Worm (Caenorhabditis elegans) whole organism, early embryonic: ENCODE results near the gene R02F11.9.

Source experiments
- B0310.2 ChIP-seq: sonication (generic microtip); optimal IDR thresholded peaks from 2 replicates; lab custom pipeline; 2016; ENCODE audit warnings: mild to moderate bottlenecking, missing genetic modification characterization, missing compliant biosample characterization
- F13C5.2 ChIP-seq: sonication (generic microtip); optimal IDR thresholded peaks from 2 replicates; lab custom pipeline; 2017; ENCODE audit warnings: mild to moderate bottlenecking, missing genetic modification characterization, inconsistent platforms, missing compliant biosample characterization
- aly-1 ChIP-seq: sonication (generic microtip); optimal IDR thresholded peaks from 2 replicates; lab custom pipeline; 2016; ENCODE audit warnings: missing genetic modification characterization, missing compliant biosample characterization
- ama-1 ChIP-seq: fragments of 150-350 bp; optimal IDR thresholded peaks from 2 replicates; lab custom pipeline; 2014
- ceh-13 ChIP-seq: fragments of 200-800 bp; sonication (Bioruptor generic); optimal IDR thresholded peaks from 2 replicates; lab custom pipeline; 2018; ENCODE audit warnings: mild to moderate bottlenecking, missing genetic modification characterization, missing compliant biosample characterization
- ceh-36 ChIP-seq: sonication (generic microtip); optimal IDR thresholded peaks from 2 replicates; lab custom pipeline; 2016; ENCODE audit warnings: missing genetic modification characterization, inconsistent platforms, missing compliant biosample characterization
- ets-7 ChIP-seq: sonication (generic microtip); optimal IDR thresholded peaks from 2 replicates; lab custom pipeline; 2016; ENCODE audit warnings: missing genotype, missing genetic modification characterization, missing compliant biosample characterization
- flt-1 ChIP-seq: fragments of 200-800 bp; sonication (Bioruptor generic); IDR thresholded peaks from 2 replicates; pipeline ENCODE4 v1.3.6; 2022; ENCODE audit warnings: missing genetic modification characterization, missing compliant biosample characterization
- hmbx-1 ChIP-seq: sonication (generic microtip); optimal IDR thresholded peaks from 2 replicates; lab custom pipeline; 2016; ENCODE audit warnings: mild to moderate bottlenecking, missing genetic modification characterization, missing compliant biosample characterization
- hmg-4 ChIP-seq: fragments of 200-800 bp; sonication (Bioruptor generic); optimal IDR thresholded peaks from 2 replicates; lab custom pipeline; 2018; ENCODE audit warnings: mild to moderate bottlenecking, missing genetic modification characterization, missing compliant biosample characterization
- hnd-1 ChIP-seq: sonication (generic microtip); optimal IDR thresholded peaks from 2 replicates; lab custom pipeline; 2016; ENCODE audit warnings: missing genetic modification characterization, missing compliant biosample characterization
- pes-1 ChIP-seq: fragments of 200-800 bp; sonication (Bioruptor generic); IDR thresholded peaks from 2 replicates; pipeline ENCODE4 v1.3.6; 2022; ENCODE audit warnings: missing genetic modification reagents, missing genetic modification characterization, missing compliant biosample characterization
- scrt-1 ChIP-seq: fragments of 200-800 bp; sonication (Bioruptor generic); IDR thresholded peaks from 2 replicates; pipeline ENCODE4 v1.3.6; 2022; ENCODE audit warnings: missing genetic modification characterization, missing compliant biosample characterization
- sea-1 ChIP-seq: fragments of 200-800 bp; sonication (Bioruptor generic); conservative IDR thresholded peaks from 2 replicates; pipeline ENCODE4 v1.3.6; 2022; ENCODE audit warnings: missing genetic modification characterization, missing compliant biosample characterization
- tbx-11 ChIP-seq: fragments of 200-800 bp; sonication (Bioruptor generic); IDR thresholded peaks from 2 replicates; pipeline ENCODE4 v1.3.6; 2022; ENCODE audit warnings: missing genetic modification characterization, missing compliant biosample characterization
- tbx-37 ChIP-seq: fragments of 200-800 bp; sonication (Bioruptor generic); conservative IDR thresholded peaks from 2 replicates; pipeline ENCODE4 v1.3.6; 2022; ENCODE audit warnings: missing genetic modification reagents, missing genetic modification characterization, missing compliant biosample characterization
- tra-4 ChIP-seq: sonication (generic microtip); optimal IDR thresholded peaks from 2 replicates; lab custom pipeline; 2017; ENCODE audit warnings: missing genetic modification characterization, missing compliant biosample characterization

R02F11.9 gene

DNA sequence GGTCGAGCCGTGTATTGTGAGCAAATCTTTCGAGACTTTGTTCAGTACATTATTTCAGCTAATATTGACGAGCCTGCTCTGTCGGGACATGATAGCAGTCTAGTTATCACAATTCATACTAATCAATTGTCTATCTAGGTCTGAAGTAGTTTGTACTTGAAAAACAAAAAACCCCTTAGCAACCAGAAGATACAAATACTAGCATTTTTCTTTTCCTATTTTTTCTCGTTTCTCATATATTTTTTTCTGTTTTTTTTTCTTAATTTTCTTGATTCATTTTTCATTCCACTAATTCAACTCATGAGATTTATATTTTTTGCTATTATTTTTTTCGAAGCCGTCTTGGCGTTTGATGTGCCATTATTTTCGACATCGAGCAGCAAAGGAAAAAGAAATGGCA lies at the start of gene R02F11.9:
Gene R02F11.9 (plus strand): TSS at position 301 of the 400 bp plus-strand sequence.
- TF ChIP-seq tra-4 (tag; lab: Kevin White, UChicago) (no peak), ets-7 (tag; lab: Kevin White, UChicago) (no peak), sea-1 (GFP tag; lab: Robert Waterston, UW) (no peak), flt-1 (GFP tag; lab: Robert Waterston, UW) (no peak), hnd-1 (tag; lab: Kevin White, UChicago) (no peak), pes-1 (GFP tag; lab: Robert Waterston, UW) (no peak), ceh-36 (tag; lab: Kevin White, UChicago) (no peak), ama-1 (lab: Kevin White, UChicago) (no peak), hmg-4 (GFP tag; lab: Kevin White, UChicago) (no peak), tbx-11 (GFP tag; lab: Robert Waterston, UW) (no peak), F13C5.2 (tag; lab: Kevin White, UChicago) (no peak), tbx-37 (GFP tag; lab: Robert Waterston, UW) (no peak), aly-1 (tag; lab: Kevin White, UChicago) (no peak), ceh-13 (GFP tag; lab: Kevin White, UChicago) (no peak), hmbx-1 (tag; lab: Kevin White, UChicago) (no peak), scrt-1 (GFP tag; lab: Robert Waterston, UW) (no peak)

DNA sequence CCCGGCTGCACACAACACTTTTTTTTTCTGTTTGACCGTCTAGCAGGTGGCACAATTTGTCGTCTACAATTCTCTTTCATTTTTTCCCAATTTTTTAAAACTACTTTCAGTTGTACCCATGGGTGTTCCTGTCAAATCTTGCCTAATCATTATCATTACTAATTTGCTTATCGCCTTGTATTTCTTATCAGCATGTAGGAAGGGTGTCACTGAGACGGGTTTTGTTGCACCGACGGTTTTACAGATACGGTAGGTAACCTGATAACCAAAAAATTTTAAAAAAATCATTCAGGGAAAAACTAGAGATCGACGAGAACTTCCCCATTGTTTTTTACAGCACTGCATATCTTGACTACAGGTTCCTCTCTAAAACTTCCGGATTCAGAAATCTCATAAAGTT lies 49.5 kb upstream of the R02F11.9 start, which contains the start of gene F39G3.2:
Gene F39G3.2 (plus strand): TSS at position 105 of the 400 bp plus-strand sequence.
- TF ChIP-seq ama-1 (lab: Kevin White, UChicago): no peak

DNA sequence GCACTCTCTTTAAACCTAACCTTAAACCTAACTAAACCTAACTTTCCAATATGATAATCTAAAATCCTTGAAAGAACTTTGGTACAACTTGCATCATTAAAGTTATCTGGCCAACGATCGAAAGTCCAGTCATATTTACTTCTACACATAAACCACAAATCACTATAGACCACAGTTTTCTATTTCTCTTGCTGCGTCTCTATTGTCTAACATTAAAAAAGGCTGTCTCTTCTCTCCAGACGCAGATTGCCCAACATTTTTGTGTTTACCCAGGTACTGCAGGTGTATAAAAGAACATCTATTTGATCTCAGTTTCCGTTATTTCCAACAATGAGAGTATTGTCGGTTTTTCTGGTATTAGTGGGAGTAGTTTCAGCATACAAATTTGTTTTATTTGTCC lies 45.1 kb upstream of the R02F11.9 start, which contains the start of gene ugt-61:
Gene ugt-61 (plus strand): TSS at position 233 of the 400 bp plus-strand sequence.
- TF ChIP-seq tbx-37 (GFP tag; lab: Robert Waterston, UW) (no peak), ceh-13 (GFP tag; lab: Kevin White, UChicago) (no peak), B0310.2 (tag; lab: Kevin White, UChicago) (no peak), sea-1 (GFP tag; lab: Robert Waterston, UW) (no peak), ceh-36 (tag; lab: Kevin White, UChicago) (no peak), tbx-11 (GFP tag; lab: Robert Waterston, UW) (no peak), aly-1 (tag; lab: Kevin White, UChicago) (no peak), F13C5.2 (tag; lab: Kevin White, UChicago) (no peak), ama-1 (lab: Kevin White, UChicago) (no peak), hmbx-1 (tag; lab: Kevin White, UChicago) (no peak), tra-4 (tag; lab: Kevin White, UChicago) (no peak), hmg-4 (GFP tag; lab: Kevin White, UChicago) (no peak)

DNA sequence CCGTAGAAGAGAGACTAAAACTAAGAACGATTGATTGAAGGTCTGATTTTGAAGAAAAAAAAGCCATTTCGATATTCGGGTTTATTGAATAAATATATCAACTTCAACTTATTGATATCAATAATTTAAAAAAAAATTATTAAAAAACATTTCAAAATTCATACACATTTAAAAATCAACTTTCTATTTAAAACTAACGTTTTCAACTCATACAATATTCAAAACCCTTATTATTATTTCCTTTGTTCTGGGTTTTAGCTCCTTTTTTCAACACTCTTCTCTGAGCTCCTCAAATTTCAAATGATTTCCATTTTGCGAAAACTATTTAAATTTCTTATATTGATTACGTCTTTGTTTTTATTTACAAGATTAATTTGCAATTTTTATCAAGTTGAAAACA lies 42.0 kb upstream of the R02F11.9 start, which contains the start of gene C18G1.7:
Gene C18G1.7 (plus strand): TSS at position 301 of the 400 bp plus-strand sequence.
- TF ChIP-seq ama-1 (lab: Kevin White, UChicago) (no peak), hmbx-1 (tag; lab: Kevin White, UChicago) (no peak)

DNA sequence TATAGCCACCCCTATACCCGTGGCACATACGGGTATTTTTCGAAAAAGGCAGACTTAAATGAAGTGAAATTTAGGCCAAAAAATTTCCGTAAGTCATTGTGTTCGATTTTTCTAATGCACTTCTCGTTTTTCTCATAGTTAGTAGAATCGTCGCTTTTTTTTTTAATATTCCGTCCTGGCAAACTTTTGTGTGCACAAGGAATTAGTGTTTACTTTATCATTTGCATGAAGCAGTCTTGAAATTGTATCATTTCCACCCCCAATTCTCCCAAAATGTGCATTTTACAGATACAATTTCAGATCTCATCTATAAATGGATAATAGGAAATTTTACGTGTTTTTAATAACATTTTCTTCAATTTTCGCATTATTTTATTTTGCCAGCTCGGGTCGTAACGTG lies 37.0 kb upstream of the R02F11.9 start, which contains the start of gene C18G1.6:
Gene C18G1.6 (plus strand): TSS at position 301 of the 400 bp plus-strand sequence.
- TF ChIP-seq ets-7 (tag; lab: Kevin White, UChicago) (no peak), ceh-36 (tag; lab: Kevin White, UChicago) (no peak), B0310.2 (tag; lab: Kevin White, UChicago) (no peak), scrt-1 (GFP tag; lab: Robert Waterston, UW) (no peak), ceh-13 (GFP tag; lab: Kevin White, UChicago) (no peak), F13C5.2 (tag; lab: Kevin White, UChicago) (no peak), hmbx-1 (tag; lab: Kevin White, UChicago) (no peak), tbx-37 (GFP tag; lab: Robert Waterston, UW) (no peak), ama-1 (lab: Kevin White, UChicago) (no peak), tra-4 (tag; lab: Kevin White, UChicago) (no peak), pes-1 (GFP tag; lab: Robert Waterston, UW) (no peak), sea-1 (GFP tag; lab: Robert Waterston, UW) (no peak), tbx-11 (GFP tag; lab: Robert Waterston, UW) (no peak), aly-1 (tag; lab: Kevin White, UChicago) (no peak), hmg-4 (GFP tag; lab: Kevin White, UChicago) (no peak), hnd-1 (tag; lab: Kevin White, UChicago) (no peak)

DNA sequence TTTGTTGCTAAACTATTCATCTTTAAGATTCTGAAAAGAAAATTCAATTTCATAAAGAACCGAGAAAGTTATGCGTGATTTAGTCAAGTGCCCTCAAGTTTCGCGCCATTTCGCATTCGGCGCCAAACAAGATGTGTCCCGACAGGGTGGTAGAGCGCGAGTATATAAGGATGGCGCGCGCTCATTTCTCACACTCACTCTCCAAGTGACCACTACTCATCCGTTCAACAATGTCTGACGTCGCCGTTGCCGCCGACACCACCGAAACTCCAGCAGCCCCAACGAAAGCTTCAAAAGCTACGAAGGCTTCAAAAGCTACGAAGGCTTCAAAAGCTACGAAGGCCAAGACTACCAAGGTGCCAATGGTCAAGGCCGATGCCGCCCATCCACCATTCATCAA lies 33.1 kb upstream of the R02F11.9 start, which contains the start of gene hil-4:
Gene hil-4 (plus strand): TSS at position 191 of the 400 bp plus-strand sequence.
- TF ChIP-seq tra-4 (tag; lab: Kevin White, UChicago) (no peak), tbx-11 (GFP tag; lab: Robert Waterston, UW) (no peak), B0310.2 (tag; lab: Kevin White, UChicago) (no peak), tbx-37 (GFP tag; lab: Robert Waterston, UW) (no peak), hmg-4 (GFP tag; lab: Kevin White, UChicago) (no peak), pes-1 (GFP tag; lab: Robert Waterston, UW) (no peak), aly-1 (tag; lab: Kevin White, UChicago) (no peak)

DNA sequence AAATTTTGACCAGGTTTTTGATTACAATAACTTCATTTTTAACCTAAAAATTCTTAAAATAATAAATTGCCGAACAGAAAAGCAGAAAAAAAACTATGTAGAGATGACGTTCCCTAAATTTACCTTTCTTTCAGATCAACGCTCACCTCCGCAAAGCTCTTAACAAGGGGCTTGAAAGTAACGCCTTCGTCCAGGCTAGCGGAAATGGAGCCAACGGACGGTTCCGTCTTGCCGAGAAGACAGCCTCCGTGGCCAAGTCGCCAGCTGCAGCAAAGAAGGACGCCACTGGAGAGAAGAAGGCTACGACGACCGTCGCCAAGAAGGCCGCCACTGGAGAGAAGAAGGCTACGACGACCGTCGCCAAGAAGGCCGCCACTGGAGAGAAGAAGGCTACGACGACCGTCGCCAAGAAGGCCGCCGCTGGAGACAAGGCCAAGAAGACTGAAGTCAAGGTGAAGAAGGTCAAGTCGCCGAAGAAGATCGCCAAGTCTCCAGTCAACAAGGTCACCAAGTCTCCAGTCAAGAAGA lies 32.5 kb upstream of the R02F11.9 start:
- TF ChIP-seq ets-7 (tag; lab: Kevin White, UChicago) (no peak), aly-1 (tag; lab: Kevin White, UChicago) (no peak), ceh-13 (GFP tag; lab: Kevin White, UChicago) (no peak), F13C5.2 (tag; lab: Kevin White, UChicago) (no peak), scrt-1 (GFP tag; lab: Robert Waterston, UW) (no peak)
